Worm (Caenorhabditis elegans) whole organism, midembryonic: ENCODE data around the gene K03B4.1.

Source experiments
- cog-1 ChIP-seq: sonication (generic microtip); optimal IDR thresholded peaks from 2 replicates; lab custom pipeline; 2016; ENCODE audit warnings: missing genetic modification characterization, missing compliant biosample characterization
- flt-1 ChIP-seq: fragments of 200-800 bp; sonication (Bioruptor generic); IDR thresholded peaks from 2 replicates; pipeline ENCODE4 v1.3.6; 2022; ENCODE audit warnings: missing genetic modification characterization, missing compliant biosample characterization
- klf-2 ChIP-seq: fragments of 200-800 bp; sonication (Bioruptor generic); conservative IDR thresholded peaks from 2 replicates; pipeline ENCODE4 v1.3.6; 2022; ENCODE audit warnings: missing genetic modification reagents, missing genetic modification characterization, missing compliant biosample characterization
- med-1 ChIP-seq: sonication (generic microtip); optimal IDR thresholded peaks from 2 replicates; lab custom pipeline; 2017; ENCODE audit warnings: missing genetic modification characterization, mild to moderate bottlenecking, missing compliant biosample characterization, antibody characterized with exemption, missing genetic modification reagents; ENCODE audit not compliant: insufficient read depth
- ref-1 ChIP-seq: fragments of 200-800 bp; sonication (Bioruptor generic); conservative IDR thresholded peaks from 2 replicates; pipeline ENCODE4 v1.3.6; 2022; ENCODE audit warnings: missing genetic modification reagents, missing genetic modification characterization, missing compliant biosample characterization
- tab-1 ChIP-seq: fragments of 200-800 bp; sonication (Bioruptor generic); IDR thresholded peaks from 2 replicates; pipeline ENCODE4 v1.3.6; 2022; ENCODE audit warnings: missing genetic modification characterization, missing compliant biosample characterization
- ztf-23 ChIP-seq: fragments of 200-800 bp; sonication (Bioruptor generic); IDR thresholded peaks from 2 replicates; pipeline ENCODE4 v1.3.6; 2022; ENCODE audit warnings: missing genetic modification reagents, missing genetic modification characterization, missing compliant biosample characterization
- ztf-29 ChIP-seq: fragments of 200-800 bp; sonication (Bioruptor generic); IDR thresholded peaks from 2 replicates; pipeline ENCODE4 v1.3.6; 2022; ENCODE audit warnings: missing genetic modification reagents, missing genetic modification characterization, missing compliant biosample characterization

- no peak for TF ChIP-seq ztf-29 (GFP tag; lab: Robert Waterston, UW)
- TF ChIP-seq cog-1 (tag; lab: Kevin White, UChicago), result no peak
- no peak for TF ChIP-seq klf-2
- TF ChIP-seq flt-1 (GFP tag; lab: Robert Waterston, UW), result no peak
- no peak for TF ChIP-seq med-1 (GFP tag; lab: Kevin White, UChicago)
- no peak for TF ChIP-seq ztf-23
- TF ChIP-seq tab-1, result no peak
- TF ChIP-seq ref-1 (GFP tag; lab: Robert Waterston, UW), result no peak
These were observed 23.5 kb upstream of the K03B4.1 start, which contains the start of gene srx-73 for ce11 chrV:4665651-4666050.
